Fruit fly (Drosophila melanogaster) S2 (cell line): ENCODE results near the gene InR.

Experiments
- CG8478 ChIP-seq: fragments of >200 bp; optimal IDR thresholded peaks from 2 replicates; lab custom pipeline; 2018
- CTCF ChIP-seq, 2 experiments: fragments of >200 bp; optimal IDR thresholded peaks; 2 replicates each; lab custom pipeline; 2018

dm6 chr3R:21580091-21580490, 39.0 kb downstream of the InR start:
- peak; percentile 46 to 59 for TF ChIP-seq CTCF (optimal IDR thresholded peaks at IDR 0.05; lab: Kevin White, UChicago)
- no peak for TF ChIP-seq CG8478 (lab: Kevin White, UChicago)
